Fruit fly (Drosophila melanogaster) whole organism, embryonic: ENCODE data around the gene CG42716.

Source experiments
- Asciz ChIP-seq: fragments of 200-800 bp; sonication (Bioruptor generic); optimal IDR thresholded peaks from 2 replicates; lab custom pipeline; 2017; ENCODE audit warnings: missing biosample characterization, mild to moderate bottlenecking, missing genetic modification characterization, missing genetic modification reagents
- CG12155 ChIP-seq: fragments of 200-800 bp; sonication (Bioruptor generic); optimal IDR thresholded peaks from 3 replicates; lab custom pipeline; 2016; ENCODE audit warnings: missing biosample characterization, missing genetic modification characterization
- CG12391 ChIP-seq: fragments of 200-800 bp; sonication (Bioruptor generic); optimal IDR thresholded peaks from 3 replicates; lab custom pipeline; 2018; ENCODE audit warnings: missing biosample characterization, mild to moderate bottlenecking, missing genetic modification characterization, moderate library complexity
- CG12659 ChIP-seq: fragments of 200-800 bp; sonication (Bioruptor generic); optimal IDR thresholded peaks from 3 replicates; lab custom pipeline; 2017; ENCODE audit warnings: mild to moderate bottlenecking, missing biosample characterization, missing genetic modification reagents, missing genetic modification characterization
- CG12769 ChIP-seq: fragments of 200-800 bp; sonication (Bioruptor generic); optimal IDR thresholded peaks from 2 replicates; lab custom pipeline; 2019; ENCODE audit warnings: missing biosample characterization, mild to moderate bottlenecking, missing genetic modification characterization, moderate library complexity
- CG13287 ChIP-seq: fragments of 200-800 bp; sonication (Bioruptor generic); IDR thresholded peaks from 2 replicates; pipeline ENCODE4 v1.3.6; 2022; ENCODE audit warnings: missing biosample characterization, missing genetic modification characterization; ENCODE audit not compliant: partially characterized antibody
- CG15011 ChIP-seq: fragments of 200-800 bp; sonication (Bioruptor generic); optimal IDR thresholded peaks from 3 replicates; lab custom pipeline; 2018; ENCODE audit warnings: missing biosample characterization, mild to moderate bottlenecking, missing genetic modification characterization
- CG15514 ChIP-seq: fragments of 200-800 bp; sonication (Bioruptor generic); optimal IDR thresholded peaks from 3 replicates; lab custom pipeline; 2017; ENCODE audit warnings: missing biosample characterization, missing genetic modification characterization, mild to moderate bottlenecking, moderate library complexity, missing genetic modification reagents
- CG17359 ChIP-seq: fragments of 200-800 bp; sonication (Bioruptor generic); optimal IDR thresholded peaks from 3 replicates; lab custom pipeline; 2018; ENCODE audit warnings: missing biosample characterization, mild to moderate bottlenecking, missing genetic modification characterization, moderate library complexity
- CG17385 ChIP-seq: fragments of 200-800 bp; sonication (Bioruptor generic); optimal IDR thresholded peaks from 3 replicates; lab custom pipeline; 2018; ENCODE audit warnings: missing biosample characterization, mild to moderate bottlenecking, missing genetic modification characterization
- CG17612 ChIP-seq: fragments of 200-800 bp; sonication (Bioruptor generic); IDR thresholded peaks from 2 replicates; pipeline ENCODE4 v1.3.6; 2022; ENCODE audit warnings: missing biosample characterization, missing genetic modification characterization
- CG18599 ChIP-seq: fragments of 200-800 bp; sonication (Bioruptor generic); optimal IDR thresholded peaks from 3 replicates; lab custom pipeline; 2017; ENCODE audit warnings: missing biosample characterization, missing genetic modification characterization, mild to moderate bottlenecking, moderate library complexity, missing genetic modification reagents
- CG7839 ChIP-seq: fragments of 200-800 bp; sonication (Bioruptor generic); optimal IDR thresholded peaks from 3 replicates; lab custom pipeline; 2018; ENCODE audit warnings: missing biosample characterization, mild to moderate bottlenecking, missing genetic modification characterization, moderate library complexity
- CG8281 ChIP-seq: fragments of 200-800 bp; sonication (Bioruptor generic); optimal IDR thresholded peaks from 2 replicates; lab custom pipeline; 2018; ENCODE audit warnings: missing biosample characterization, mild to moderate bottlenecking, missing genetic modification characterization, moderate library complexity
- GATAe ChIP-seq: fragments of 200-800 bp; sonication (Bioruptor generic); conservative IDR thresholded peaks from 2 replicates; pipeline ENCODE4 v1.3.6; 2022; ENCODE audit warnings: missing biosample characterization, missing genetic modification characterization
- HLH54F ChIP-seq: fragments of 200-800 bp; sonication (Bioruptor generic); optimal IDR thresholded peaks from 3 replicates; lab custom pipeline; 2016; ENCODE audit warnings: missing biosample characterization, missing genetic modification characterization
- Hr3 ChIP-seq: fragments of 200-800 bp; sonication (Bioruptor generic); optimal IDR thresholded peaks from 3 replicates; lab custom pipeline; 2016; ENCODE audit warnings: missing biosample characterization, missing genetic modification characterization
- Hr51 ChIP-seq, 2 experiments: fragments of 200-800 bp; sonication (Bioruptor generic); optimal IDR thresholded peaks; 2 replicates in 1 of 2; 3 replicates in 1 of 2; lab custom pipeline; 2016 to 2018; ENCODE audit warnings: missing biosample characterization in 2 of 2, missing genetic modification characterization in 2 of 2, mild to moderate bottlenecking in 1 of 2, moderate library complexity in 1 of 2
- MTF-1 ChIP-seq: fragments of 200-800 bp; sonication (Bioruptor generic); optimal IDR thresholded peaks from 2 replicates; lab custom pipeline; 2018; ENCODE audit warnings: missing biosample characterization, mild to moderate bottlenecking, missing genetic modification characterization, borderline replicate concordance
- Meics ChIP-seq: fragments of 200-800 bp; sonication (Bioruptor generic); optimal IDR thresholded peaks from 2 replicates; lab custom pipeline; 2017; ENCODE audit warnings: missing biosample characterization, mild to moderate bottlenecking, missing genetic modification characterization
- NK7.1 ChIP-seq: fragments of 200-800 bp; sonication (Bioruptor generic); optimal IDR thresholded peaks from 3 replicates; lab custom pipeline; 2016; ENCODE audit warnings: missing biosample characterization, missing genetic modification characterization
- Scr ChIP-seq: fragments of 200-800 bp; sonication (Bioruptor generic); IDR thresholded peaks from 2 replicates; pipeline ENCODE4 v1.3.6; 2022; ENCODE audit warnings: missing biosample characterization, missing genetic modification characterization; ENCODE audit not compliant: partially characterized antibody
- Spps ChIP-seq: fragments of 200-800 bp; sonication (Bioruptor generic); optimal IDR thresholded peaks from 2 replicates; lab custom pipeline; 2018; ENCODE audit warnings: missing biosample characterization, mild to moderate bottlenecking, missing genetic modification characterization
- ac ChIP-seq: fragments of 200-800 bp; sonication (Bioruptor generic); optimal IDR thresholded peaks from 3 replicates; lab custom pipeline; 2017; ENCODE audit warnings: missing biosample characterization, mild to moderate bottlenecking, missing genetic modification characterization
- amos ChIP-seq: fragments of 200-800 bp; sonication (Bioruptor generic); IDR thresholded peaks from 2 replicates; pipeline ENCODE4 v1.3.6; 2022; ENCODE audit warnings: missing biosample characterization, missing genetic modification characterization; ENCODE audit not compliant: partially characterized antibody
- ara ChIP-seq: fragments of 200-800 bp; sonication (Bioruptor generic); IDR thresholded peaks from 2 replicates; pipeline ENCODE4 v1.3.6; 2022; ENCODE audit warnings: missing biosample characterization, missing genetic modification characterization
- gcm ChIP-seq: fragments of 200-800 bp; sonication (Bioruptor generic); optimal IDR thresholded peaks from 2 replicates; lab custom pipeline; 2019; ENCODE audit warnings: missing biosample characterization, mild to moderate bottlenecking, missing genetic modification characterization, moderate library complexity
- hth ChIP-seq: fragments of >200 bp; optimal IDR thresholded peaks from 2 replicates; lab custom pipeline; 2017; ENCODE audit warnings: inconsistent platforms
- lab ChIP-seq: fragments of 200-800 bp; sonication (Bioruptor generic); optimal IDR thresholded peaks from 3 replicates; lab custom pipeline; 2017; ENCODE audit warnings: missing biosample characterization, missing genetic modification characterization, mild to moderate bottlenecking, moderate library complexity, missing genetic modification reagents
- lilli ChIP-seq: fragments of 200-800 bp; sonication (Bioruptor generic); optimal IDR thresholded peaks from 3 replicates; lab custom pipeline; 2016; ENCODE audit warnings: missing biosample characterization, missing genetic modification characterization
- maf-S ChIP-seq: fragments of 200-800 bp; sonication (Bioruptor generic); optimal IDR thresholded peaks from 2 replicates; lab custom pipeline; 2016; ENCODE audit warnings: missing biosample characterization, missing genetic modification characterization
- prd ChIP-seq, 3 experiments: fragments of >200 bp in 2 of 3; fragments of 200-800 bp in 1 of 3; sonication (Bioruptor generic) in 1 of 3; optimal IDR thresholded peaks in 2 of 3; IDR thresholded peaks in 1 of 3; 2 replicates in 2 of 3; 3 replicates in 1 of 3; pipeline versions ENCODE4 v1.3.6 to Lab custom; 2017 to 2022; ENCODE audit warnings: missing biosample characterization in 1 of 3, missing genetic modification characterization in 1 of 3
- ranshi ChIP-seq: fragments of 200-800 bp; sonication (Bioruptor generic); IDR thresholded peaks from 2 replicates; pipeline ENCODE4 v1.3.6; 2022; ENCODE audit warnings: missing biosample characterization, missing genetic modification characterization
- salm ChIP-seq: fragments of 200-800 bp; sonication (Bioruptor generic); optimal IDR thresholded peaks from 2 replicates; lab custom pipeline; 2018; ENCODE audit warnings: missing biosample characterization, mild to moderate bottlenecking, missing genetic modification characterization
- sd ChIP-seq: fragments of 200-800 bp; sonication (Bioruptor generic); optimal IDR thresholded peaks from 3 replicates; lab custom pipeline; 2018; ENCODE audit warnings: missing biosample characterization, mild to moderate bottlenecking, missing genetic modification characterization, moderate library complexity
- sima ChIP-seq: fragments of 200-800 bp; sonication (Bioruptor generic); optimal IDR thresholded peaks from 2 replicates; lab custom pipeline; 2016; ENCODE audit warnings: missing biosample characterization, missing genetic modification characterization
- sob ChIP-seq: fragments of 200-800 bp; sonication (Bioruptor generic); IDR thresholded peaks from 2 replicates; pipeline ENCODE4 v1.3.6; 2022; ENCODE audit warnings: missing biosample characterization, missing genetic modification characterization
- sr ChIP-seq: fragments of 200-800 bp; sonication (Bioruptor generic); IDR thresholded peaks from 3 replicates; pipeline ENCODE4 v1.3.6; 2022; ENCODE audit warnings: missing biosample characterization, missing genetic modification characterization
- sug ChIP-seq: fragments of 200-800 bp; optimal IDR thresholded peaks from 2 replicates; lab custom pipeline; 2019; ENCODE audit warnings: missing biosample characterization, mild to moderate bottlenecking, missing genetic modification characterization, moderate library complexity
- trh ChIP-seq: fragments of 200-800 bp; sonication (Bioruptor generic); optimal IDR thresholded peaks from 2 replicates; lab custom pipeline; 2016; ENCODE audit warnings: missing biosample characterization, missing genetic modification characterization
- z ChIP-seq: fragments of 200-800 bp; sonication (Bioruptor generic); IDR thresholded peaks from 3 replicates; pipeline ENCODE4 v1.3.6; 2022; ENCODE audit warnings: missing biosample characterization, missing genetic modification characterization
- zfh1 ChIP-seq: fragments of 200-800 bp; sonication (Bioruptor generic); IDR thresholded peaks from 3 replicates; pipeline ENCODE4 v1.3.6; 2022; ENCODE audit warnings: missing biosample characterization, missing genetic modification characterization

Gene CG42716

DNA sequence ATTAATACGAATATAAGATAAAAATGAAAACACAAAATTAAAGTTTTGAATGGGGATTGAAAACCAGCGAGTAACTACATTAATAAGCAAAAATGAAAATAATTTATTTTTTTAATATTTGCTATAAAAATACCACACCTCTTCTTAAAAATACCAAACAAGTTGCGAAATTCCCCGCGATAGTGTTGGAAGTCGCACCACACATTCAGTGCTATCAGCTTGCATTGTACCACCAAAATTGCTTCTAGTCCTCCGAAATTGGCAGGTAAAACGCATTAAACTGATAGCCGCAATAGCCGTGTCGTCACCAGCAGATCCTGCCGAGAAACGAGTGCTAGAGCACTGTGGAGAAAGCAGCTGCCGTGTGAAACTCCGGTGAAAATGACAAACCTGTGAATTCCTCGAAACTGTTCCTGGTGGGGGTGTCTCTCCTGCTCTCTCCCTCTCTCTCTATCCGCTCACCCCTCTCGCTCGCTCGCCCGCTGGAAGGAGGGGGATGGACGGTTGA is 45.5 kb upstream of the CG42716 start, which contains the start of gene Hip14 (continued):
- TF ChIP-seq zfh1 (GFP tag; lab: Robert Waterston, UW) (0 out of 3 replicates have a peak, but pooled peaks have one; percentile 38), Spps (tag; lab: Kevin White, UChicago) (no peak), CG18599 (peak; percentile 44), CG7839 (tag; lab: Kevin White, UChicago) (no peak), ranshi (GFP tag; lab: Robert Waterston, UW) (no peak), hth (lab: Kevin White, UChicago) (no peak), Scr (GFP tag; lab: Robert Waterston, UW) (peak; percentile 22; the same call in 1 of the 2 replicates), CG12391 (tag; lab: Kevin White, UChicago) (peak; percentile 52), sob (GFP tag; lab: Robert Waterston, UW) (peak; percentile 28; the same call in 1 of the 2 replicates)

DNA sequence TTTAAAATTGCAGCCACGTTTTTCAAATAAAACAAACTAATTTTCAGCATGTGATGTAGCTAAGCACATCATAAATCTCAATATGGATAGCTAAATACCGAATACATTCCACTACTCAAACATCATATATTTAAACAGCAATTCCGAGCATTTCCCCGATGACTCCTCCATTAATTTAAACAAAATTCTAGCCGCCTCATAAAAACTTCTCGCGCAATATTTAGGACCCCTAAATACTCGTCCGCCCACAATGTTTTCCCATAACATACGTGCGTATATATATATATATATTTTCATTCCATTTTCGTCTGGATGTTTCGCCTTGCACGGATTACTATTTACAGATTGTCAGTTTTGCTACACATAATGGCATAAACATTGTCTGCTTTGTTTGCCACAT is 37.6 kb upstream of the CG42716 start:
- TF ChIP-seq amos (GFP tag; lab: Robert Waterston, UW) (no peak), sug (tag; lab: Kevin White, UChicago) (no peak), Meics (GFP tag; lab: Kevin White, UChicago) (no peak), sr (GFP tag; lab: Robert Waterston, UW) (peak; percentile 74; the same call in 2 of the 3 replicates), trh (GFP tag; lab: Kevin White, UChicago) (no peak), CG12155 (GFP tag; lab: Kevin White, UChicago) (no peak), CG17612 (no peak), sd (peak; percentile 96)
- TF ChIP-seq, all 482 proteins: peak for 2

DNA sequence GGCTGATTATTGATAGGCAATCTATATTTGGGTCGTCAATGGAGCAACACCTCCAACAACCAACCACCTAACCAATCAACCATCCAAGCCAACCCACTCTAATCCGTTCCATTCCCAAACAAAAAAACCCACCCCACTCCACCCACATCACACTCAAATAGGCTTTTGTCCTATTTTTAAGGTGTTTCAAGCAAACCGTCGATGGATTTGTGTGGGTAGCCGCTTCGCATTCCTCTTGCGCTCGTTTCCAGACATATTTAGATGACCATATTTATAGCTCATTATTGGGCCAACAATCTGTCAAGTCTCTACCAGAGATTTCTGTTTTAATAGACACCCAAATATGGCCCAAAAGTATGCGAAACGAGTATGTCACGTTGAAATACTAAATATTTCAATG is 35.4 kb upstream of the CG42716 start:
- TF ChIP-seq CG12769 (tag; lab: Kevin White, UChicago) (peak; percentile 55), CG8281 (tag; lab: Kevin White, UChicago) (peak; percentile 7), MTF-1 (GFP tag; lab: Kevin White, UChicago) (no peak), maf-S (GFP tag; lab: Kevin White, UChicago) (no peak), sd (peak; percentile 84), sr (GFP tag; lab: Robert Waterston, UW) (peak; percentile 93), sima (GFP tag; lab: Kevin White, UChicago) (no peak), lab (no peak)

DNA sequence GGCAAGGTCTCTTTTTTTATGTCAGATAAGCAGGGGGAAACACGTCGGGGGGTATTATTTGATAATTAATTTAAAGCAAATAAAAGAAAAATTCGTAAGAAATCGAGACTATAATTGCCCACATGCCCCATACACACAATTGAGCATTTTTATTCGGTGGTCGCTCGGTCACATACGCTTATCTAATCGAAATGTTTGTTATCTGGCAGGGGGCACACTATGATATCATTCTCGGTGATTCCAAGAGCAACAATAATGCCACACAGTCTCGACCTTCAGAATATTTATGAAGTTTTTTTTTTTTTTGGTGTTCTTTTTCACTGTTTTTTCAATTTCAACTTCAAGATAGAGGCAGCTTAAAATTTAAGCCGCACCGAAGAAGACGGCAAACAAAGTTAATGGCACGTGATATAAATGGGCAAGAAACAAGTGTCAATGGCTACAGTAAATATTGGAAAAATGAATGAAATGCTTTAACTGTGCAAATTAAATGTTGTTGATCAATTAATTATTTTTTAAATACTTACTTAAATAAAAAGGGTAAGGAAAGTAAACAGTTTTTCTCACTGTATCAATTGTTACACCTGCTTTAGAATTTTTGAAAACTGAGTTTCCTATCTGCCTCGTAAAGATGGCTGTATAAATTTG is 34.1 kb upstream of the CG42716 start:
- TF ChIP-seq CG15011 (GFP tag; lab: Kevin White, UChicago), result no peak
- peak; percentile 24 for TF ChIP-seq HLH54F (GFP tag; lab: Kevin White, UChicago)
- TF ChIP-seq CG17612, result 0 out of 2 replicates have a peak, but pooled peaks have one; percentile 25
- TF ChIP-seq lilli (GFP tag; lab: Kevin White, UChicago), result peak; percentile 5
- TF ChIP-seq prd (optimal IDR thresholded peaks at IDR 0.05; lab: Kevin White, UChicago), result no peak
- TF ChIP-seq prd (GFP tag; IDR thresholded peaks at IDR 0.05; lab: Robert Waterston, UW), result peak; percentile 68; the same call in 1 of the 3 replicates
- no peak for TF ChIP-seq ac (GFP tag; lab: Kevin White, UChicago)
- peak; percentile 50 for TF ChIP-seq CG12391 (tag; lab: Kevin White, UChicago)
- no peak for TF ChIP-seq gcm (GFP tag; lab: Kevin White, UChicago)
- TF ChIP-seq CG13287 (GFP tag; lab: Robert Waterston, UW), result peak; percentile 18; the same call in 1 of the 2 replicates
- TF ChIP-seq Hr51 (GFP tag; optimal IDR thresholded peaks at IDR 0.05; lab: Kevin White, UChicago), result peak; percentile 49 to 65
- peak; percentile 38 for TF ChIP-seq Asciz (GFP tag; lab: Kevin White, UChicago)
- peak; percentile 51 for TF ChIP-seq CG15514 (GFP tag; lab: Kevin White, UChicago)
- 0 out of 3 replicates have a peak, but pooled peaks have one; percentile 25 for TF ChIP-seq z (GFP tag; lab: Robert Waterston, UW)
- peak; percentile 25 for TF ChIP-seq salm (tag; lab: Kevin White, UChicago)
- peak; percentile 30 for TF ChIP-seq CG12659
- TF ChIP-seq CG17385 (GFP tag; lab: Kevin White, UChicago), result peak; percentile 56
- TF ChIP-seq GATAe (GFP tag; lab: Robert Waterston, UW), result peak; percentile 65
- TF ChIP-seq ara, result 0 out of 2 replicates have a peak, but pooled peaks have one; percentile 15
- peak; percentile 3 for TF ChIP-seq CG17359 (tag; lab: Kevin White, UChicago)
- TF ChIP-seq NK7.1 (GFP tag; lab: Kevin White, UChicago), result no peak
- TF ChIP-seq Hr3 (GFP tag; lab: Kevin White, UChicago), result peak; percentile 12
